Fruit fly (Drosophila melanogaster) whole organism, wandering third instar larva: ENCODE results near the gene CG8003.

Experiments used
- Abd-B ChIP-seq: fragments of >200 bp; optimal IDR thresholded peaks from 2 replicates; lab custom pipeline; 2017; ENCODE audit warnings: missing biosample characterization, missing genetic modification characterization
- CG32264 ChIP-seq: fragments of 200-800 bp; sonication (Bioruptor generic); optimal IDR thresholded peaks from 2 replicates; lab custom pipeline; 2016; ENCODE audit warnings: missing biosample characterization, missing genetic modification characterization
- CG9705 ChIP-seq: fragments of 200-800 bp; sonication (Bioruptor generic); optimal IDR thresholded peaks from 2 replicates; lab custom pipeline; 2018; ENCODE audit warnings: missing biosample characterization, mild to moderate bottlenecking, missing genetic modification characterization
- CrebA ChIP-seq: fragments of 200-800 bp; sonication (Bioruptor generic); optimal IDR thresholded peaks from 2 replicates; lab custom pipeline; 2016; ENCODE audit warnings: missing biosample characterization, mild to moderate bottlenecking, missing genetic modification characterization, borderline replicate concordance
- Dfd ChIP-seq: fragments of >200 bp; optimal IDR thresholded peaks from 2 replicates; lab custom pipeline; 2017; ENCODE audit warnings: missing biosample characterization, missing genetic modification characterization
- Dif ChIP-seq: fragments of 200-275, 200-300 bp; sonication (Bioruptor generic); optimal IDR thresholded peaks from 2 replicates; lab custom pipeline; 2018; ENCODE audit warnings: missing biosample characterization, missing genetic modification characterization; ENCODE audit not compliant: partially characterized antibody
- GATAd ChIP-seq: sonication (Bioruptor generic); optimal IDR thresholded peaks from 2 replicates; lab custom pipeline; 2016; ENCODE audit warnings: missing biosample characterization, missing genetic modification characterization
- HLH106 ChIP-seq: fragments of 200-800 bp; optimal IDR thresholded peaks from 3 replicates; lab custom pipeline; 2019; ENCODE audit warnings: missing biosample characterization, mild to moderate bottlenecking, missing genetic modification characterization, moderate library complexity
- Hnf4 ChIP-seq: fragments of 200-800 bp; sonication (Bioruptor generic); optimal IDR thresholded peaks from 2 replicates; lab custom pipeline; 2016; ENCODE audit warnings: missing biosample characterization, mild to moderate bottlenecking, missing genetic modification characterization
- Hr78 ChIP-seq: fragments of >200 bp; optimal IDR thresholded peaks from 2 replicates; lab custom pipeline; 2017; ENCODE audit warnings: missing biosample characterization, missing genetic modification characterization
- Hr83 ChIP-seq: fragments of 200-300 bp; sonication (Bioruptor generic); optimal IDR thresholded peaks from 2 replicates; lab custom pipeline; 2016; ENCODE audit warnings: missing biosample characterization, mild to moderate bottlenecking, missing genetic modification characterization, moderate library complexity; ENCODE audit not compliant: poor library complexity, severe bottlenecking
- Jra ChIP-seq: sonication (Bioruptor generic); optimal IDR thresholded peaks from 2 replicates; lab custom pipeline; 2016; ENCODE audit warnings: missing biosample characterization, missing genetic modification characterization
- Mio ChIP-seq: sonication (Bioruptor generic); optimal IDR thresholded peaks from 2 replicates; lab custom pipeline; 2016; ENCODE audit warnings: missing biosample characterization, missing genetic modification characterization
- Myc ChIP-seq: fragments of >200 bp; optimal IDR thresholded peaks from 2 replicates; lab custom pipeline; 2017
- N ChIP-seq: fragments of >200 bp; optimal IDR thresholded peaks from 2 replicates; lab custom pipeline; 2018; ENCODE audit warnings: missing biosample characterization, missing external identifiers, missing genetic modification characterization
- OdsH ChIP-seq: fragments of 200-800 bp; sonication (Bioruptor generic); optimal IDR thresholded peaks from 2 replicates; lab custom pipeline; 2016; ENCODE audit warnings: missing biosample characterization, mild to moderate bottlenecking, missing genetic modification characterization
- Rel ChIP-seq, 2 experiments: fragments of 200-800 bp; sonication (Bioruptor generic) in 1 of 2; optimal IDR thresholded peaks; 2 replicates in 1 of 2; 3 replicates in 1 of 2; lab custom pipeline; 2016 to 2019; ENCODE audit warnings: mild to moderate bottlenecking in 2 of 2, missing biosample characterization in 2 of 2, missing genetic modification characterization in 2 of 2, moderate library complexity in 1 of 2
- Sp1 ChIP-seq: fragments of 200-800 bp; sonication (Bioruptor generic); optimal IDR thresholded peaks from 3 replicates; lab custom pipeline; 2019; ENCODE audit warnings: missing biosample characterization, mild to moderate bottlenecking, missing genetic modification characterization, moderate library complexity
- Vsx2 ChIP-seq: fragments of 200-300, 225-300 bp; sonication (Bioruptor generic); optimal IDR thresholded peaks from 2 replicates; lab custom pipeline; 2018; ENCODE audit warnings: missing biosample characterization, missing genetic modification characterization; ENCODE audit not compliant: partially characterized antibody
- br ChIP-seq: fragments of 200-800 bp; sonication (Bioruptor generic); optimal IDR thresholded peaks from 2 replicates; lab custom pipeline; 2016; ENCODE audit warnings: missing biosample characterization, missing genetic modification characterization
- brk ChIP-seq: fragments of 200-800 bp; sonication (Bioruptor generic); optimal IDR thresholded peaks from 2 replicates; lab custom pipeline; 2016; ENCODE audit warnings: missing biosample characterization, mild to moderate bottlenecking, missing genetic modification characterization
- dl ChIP-seq, 2 experiments: fragments of 175-275, 200-275 bp in 1 of 2; fragments of 200-275 bp in 1 of 2; sonication (Bioruptor generic); optimal IDR thresholded peaks; lab custom pipeline; 2018; ENCODE audit warnings: mild to moderate bottlenecking in 2 of 2, missing biosample characterization in 2 of 2, missing genetic modification characterization in 2 of 2, moderate library complexity in 2 of 2; ENCODE audit not compliant: partially characterized antibody in 2 of 2, insufficient read depth in 1 of 2
- dmrt93B ChIP-seq: fragments of 200-800 bp; sonication (Bioruptor generic); optimal IDR thresholded peaks from 2 replicates; lab custom pipeline; 2018; ENCODE audit warnings: missing biosample characterization, mild to moderate bottlenecking, missing genetic modification characterization
- dsf ChIP-seq: sonication (Bioruptor generic); optimal IDR thresholded peaks from 2 replicates; lab custom pipeline; 2016; ENCODE audit warnings: missing biosample characterization, missing genetic modification characterization, borderline replicate concordance
- ey ChIP-seq: fragments of 200-800 bp; sonication (Bioruptor generic); optimal IDR thresholded peaks from 2 replicates; lab custom pipeline; 2016; ENCODE audit warnings: missing biosample characterization, missing genetic modification characterization
- foxo ChIP-seq, 2 experiments: fragments of 200-800 bp; sonication (Bioruptor generic); optimal IDR thresholded peaks; 2 replicates in 1 of 2; 3 replicates in 1 of 2; lab custom pipeline; 2016 to 2017; ENCODE audit warnings: missing biosample characterization in 2 of 2, missing genetic modification characterization in 2 of 2
- fru ChIP-seq: fragments of 200-800 bp; sonication (Bioruptor generic); optimal IDR thresholded peaks from 3 replicates; lab custom pipeline; 2016; ENCODE audit warnings: missing biosample characterization, mild to moderate bottlenecking, missing genetic modification characterization
- h ChIP-seq: fragments of 200-800 bp; sonication (Bioruptor generic); optimal IDR thresholded peaks from 3 replicates; lab custom pipeline; 2016; ENCODE audit warnings: missing biosample characterization, mild to moderate bottlenecking, missing genetic modification characterization
- jim ChIP-seq: fragments of 175-275, 200-325 bp; sonication (Bioruptor generic); optimal IDR thresholded peaks from 2 replicates; lab custom pipeline; 2016; ENCODE audit warnings: missing biosample characterization, mild to moderate bottlenecking, missing genetic modification characterization
- lola ChIP-seq: fragments of >200 bp; optimal IDR thresholded peaks from 2 replicates; lab custom pipeline; 2017; ENCODE audit warnings: missing biosample characterization, missing genetic modification characterization
- pan ChIP-seq: fragments of >200 bp; optimal IDR thresholded peaks from 2 replicates; lab custom pipeline; 2017
- psq ChIP-seq: fragments of 200-800 bp; sonication (Bioruptor generic); optimal IDR thresholded peaks from 3 replicates; lab custom pipeline; 2017; ENCODE audit warnings: missing biosample characterization, mild to moderate bottlenecking, missing genetic modification characterization, moderate library complexity
- rgr ChIP-seq: fragments of 200-800 bp; sonication (Bioruptor generic); optimal IDR thresholded peaks from 3 replicates; lab custom pipeline; 2016; ENCODE audit warnings: missing biosample characterization, mild to moderate bottlenecking, missing genetic modification characterization
- sage ChIP-seq: fragments of 200-800 bp; sonication (Bioruptor generic); optimal IDR thresholded peaks from 2 replicates; lab custom pipeline; 2016; ENCODE audit warnings: missing biosample characterization, mild to moderate bottlenecking, missing genetic modification characterization
- sv ChIP-seq: fragments of 200-800 bp; sonication (Bioruptor generic); optimal IDR thresholded peaks from 3 replicates; lab custom pipeline; 2016; ENCODE audit warnings: missing biosample characterization, missing genetic modification characterization
- tai ChIP-seq: sonication (Bioruptor generic); optimal IDR thresholded peaks from 2 replicates; lab custom pipeline; 2016; ENCODE audit warnings: missing biosample characterization, missing genetic modification characterization
- usp ChIP-seq: fragments of >200 bp; optimal IDR thresholded peaks from 2 replicates; lab custom pipeline; 2017; ENCODE audit warnings: missing biosample characterization, missing genetic modification characterization
- woc ChIP-seq: sonication (Bioruptor generic); optimal IDR thresholded peaks from 2 replicates; lab custom pipeline; 2016; ENCODE audit warnings: missing biosample characterization, mild to moderate bottlenecking, missing genetic modification characterization

CG8003 gene

dm6 chr3L:10683899-10684340 is 22.6 kb downstream of the CG8003 start:
- TF ChIP-seq CG9705 (GFP tag; lab: Kevin White, UChicago) (peak; percentile 17), GATAd (GFP tag; lab: Kevin White, UChicago) (no peak), Dfd (no peak), jim (GFP tag; lab: Kevin White, UChicago) (no peak), sv (GFP tag; lab: Kevin White, UChicago) (no peak), CG32264 (GFP tag; lab: Kevin White, UChicago) (no peak), Mio (GFP tag; lab: Kevin White, UChicago) (no peak), pan (lab: Kevin White, UChicago) (no peak), Vsx2 (GFP tag; lab: Kevin White, UChicago) (no peak), Myc (lab: Kevin White, UChicago) (no peak), dmrt93B (GFP tag; lab: Kevin White, UChicago) (no peak), fru (peak; percentile 21), brk (no peak), HLH106 (tag; lab: Kevin White, UChicago) (peak; percentile 59), br (GFP tag; lab: Kevin White, UChicago) (peak; percentile 45), ey (GFP tag; lab: Kevin White, UChicago) (peak; percentile 31), Hr78 (GFP tag; lab: Kevin White, UChicago) (no peak), psq (no peak), N (GFP tag; lab: Kevin White, UChicago) (no peak), OdsH (GFP tag; lab: Kevin White, UChicago) (no peak), Rel (GFP tag; optimal IDR thresholded peaks at IDR 0.05; lab: Kevin White, UChicago) (no peak), Rel (tag; optimal IDR thresholded peaks at IDR 0.05; lab: Kevin White, UChicago) (no peak), sage (no peak), Jra (GFP tag; lab: Kevin White, UChicago) (no peak), woc (GFP tag; lab: Kevin White, UChicago) (peak; percentile 13), CrebA (GFP tag; lab: Kevin White, UChicago) (no peak), h (GFP tag; lab: Kevin White, UChicago) (peak; percentile 36), Abd-B (GFP tag; lab: Kevin White, UChicago) (no peak), foxo (GFP tag; optimal IDR thresholded peaks at IDR 0.05; lab: Kevin White, UChicago) (peak in 1 of 2 experiments; percentile 51), Hnf4 (GFP tag; lab: Kevin White, UChicago) (peak; percentile 3), lola (GFP tag; lab: Kevin White, UChicago) (no peak), tai (GFP tag; lab: Kevin White, UChicago) (no peak), Hr83 (GFP tag; lab: Kevin White, UChicago) (no peak), rgr (GFP tag; lab: Kevin White, UChicago) (peak; percentile 14), Dif (GFP tag; lab: Kevin White, UChicago) (no peak), Sp1 (GFP tag; lab: Kevin White, UChicago) (no peak), dl (GFP tag; optimal IDR thresholded peaks at IDR 0.05; lab: Kevin White, UChicago; ENCODE audit: insufficient read depth in 1 of 2, partially characterized antibody in 2 of 2) (no peak), usp (GFP tag; lab: Kevin White, UChicago) (no peak), dsf (GFP tag; lab: Kevin White, UChicago) (no peak)
- TF ChIP-seq, all 38 proteins: peak for 10

- TF ChIP-seq Rel (GFP tag; optimal IDR thresholded peaks at IDR 0.05; lab: Kevin White, UChicago): no peak
- TF ChIP-seq Rel (tag; optimal IDR thresholded peaks at IDR 0.05; lab: Kevin White, UChicago): no peak
- no peak for TF ChIP-seq CG9705 (GFP tag; lab: Kevin White, UChicago)
- no peak for TF ChIP-seq br (GFP tag; lab: Kevin White, UChicago)
- TF ChIP-seq dl (GFP tag; optimal IDR thresholded peaks at IDR 0.05; lab: Kevin White, UChicago; ENCODE audit: insufficient read depth in 1 of 2, partially characterized antibody in 2 of 2): no peak
- no peak for TF ChIP-seq Dif (GFP tag; lab: Kevin White, UChicago)
- TF ChIP-seq fru: no peak
- no peak for TF ChIP-seq lola (GFP tag; lab: Kevin White, UChicago)
- TF ChIP-seq, all 38 proteins: peak for 0
Measured at dm6 chr3L:10684492-10684891, 23.2 kb downstream of the CG8003 start.
